Worm (Caenorhabditis elegans) whole organism, L2 larva: ENCODE data around the gene fbxb-84.

Source experiments
- C34F6.9 ChIP-seq: fragments of 150-350 bp; optimal IDR thresholded peaks from 2 replicates; lab custom pipeline; 2014; ENCODE audit warnings: missing biosample characterization, missing genetic modification characterization
- F13H6.1 ChIP-seq: sonication (generic microtip); optimal IDR thresholded peaks from 2 replicates; lab custom pipeline; 2016; ENCODE audit warnings: missing genetic modification characterization, missing compliant biosample characterization
- R02D3.7 ChIP-seq: fragments of 150-350 bp; optimal IDR thresholded peaks from 2 replicates; lab custom pipeline; 2014; ENCODE audit warnings: missing biosample characterization, missing genetic modification characterization
- Y55F3AM.14 ChIP-seq: fragments of 200-800 bp; sonication (Bioruptor generic); optimal IDR thresholded peaks from 2 replicates; lab custom pipeline; 2018; ENCODE audit warnings: mild to moderate bottlenecking, missing genetic modification characterization, missing compliant biosample characterization
- ZK546.5 ChIP-seq: sonication (generic microtip); optimal IDR thresholded peaks from 2 replicates; lab custom pipeline; 2017; ENCODE audit warnings: missing biosample characterization, missing genetic modification characterization
- alr-1 ChIP-seq: fragments of 150-350 bp; optimal IDR thresholded peaks from 2 replicates; lab custom pipeline; 2014; ENCODE audit warnings: missing biosample characterization, missing genetic modification characterization
- ama-1 ChIP-seq: fragments of 150-350 bp; optimal IDR thresholded peaks from 2 replicates; lab custom pipeline; 2018; ENCODE audit warnings: inconsistent platforms
- ceh-82 ChIP-seq: fragments of 150-350 bp; optimal IDR thresholded peaks from 2 replicates; lab custom pipeline; 2014; ENCODE audit warnings: missing biosample characterization, missing genetic modification characterization
- crh-2 ChIP-seq: sonication (generic microtip); optimal IDR thresholded peaks from 2 replicates; lab custom pipeline; 2017; ENCODE audit warnings: missing biosample characterization, missing genetic modification characterization
- dmd-4 ChIP-seq: sonication (generic microtip); optimal IDR thresholded peaks from 2 replicates; lab custom pipeline; 2017; ENCODE audit warnings: missing biosample characterization, missing genetic modification characterization
- egl-27 ChIP-seq: sonication (generic microtip); optimal IDR thresholded peaks from 3 replicates; lab custom pipeline; 2017; ENCODE audit warnings: missing biosample characterization, missing genetic modification reagents, missing genetic modification characterization
- fos-1 ChIP-seq: fragments of 150-350 bp; optimal IDR thresholded peaks from 2 replicates; lab custom pipeline; 2014; ENCODE audit warnings: missing biosample characterization, missing genetic modification characterization
- gmeb-1 ChIP-seq: fragments of 150-350 bp; optimal IDR thresholded peaks from 2 replicates; lab custom pipeline; 2014; ENCODE audit warnings: missing biosample characterization, missing genetic modification characterization
- lin-11 ChIP-seq: fragments of 150-350 bp; sonication (generic microtip); optimal IDR thresholded peaks from 2 replicates; lab custom pipeline; 2014; ENCODE audit warnings: missing biosample characterization, missing genetic modification characterization, inconsistent platforms, mixed read lengths
- lin-13 ChIP-seq: fragments of 150-350 bp; optimal IDR thresholded peaks from 2 replicates; lab custom pipeline; 2014; ENCODE audit warnings: missing biosample characterization, missing genetic modification reagents, missing genetic modification characterization
- mdl-1 ChIP-seq, 2 experiments: fragments of 150-350 bp in 1 of 2; sonication (generic microtip) in 1 of 2; optimal IDR thresholded peaks; 2 replicates each; lab custom pipeline; 2017; ENCODE audit warnings: missing biosample characterization in 2 of 2, missing genetic modification characterization in 2 of 2
- nhr-10 ChIP-seq: sonication (generic microtip); optimal IDR thresholded peaks from 2 replicates; lab custom pipeline; 2017; ENCODE audit warnings: missing biosample characterization, missing genetic modification characterization
- nhr-11 ChIP-seq: fragments of 150-350 bp; optimal IDR thresholded peaks from 2 replicates; lab custom pipeline; 2014; ENCODE audit warnings: missing biosample characterization, missing genetic modification characterization
- nhr-12 ChIP-seq: fragments of 150-350 bp; optimal IDR thresholded peaks from 2 replicates; lab custom pipeline; 2014; ENCODE audit warnings: missing biosample characterization, missing genetic modification characterization
- nhr-129 ChIP-seq: fragments of 150-350 bp; optimal IDR thresholded peaks from 2 replicates; lab custom pipeline; 2014; ENCODE audit warnings: missing biosample characterization, missing genetic modification characterization
- nhr-21 ChIP-seq: fragments of 150-350 bp; optimal IDR thresholded peaks from 2 replicates; lab custom pipeline; 2014; ENCODE audit warnings: missing biosample characterization, missing genetic modification characterization
- nhr-23 ChIP-seq: fragments of 150-350 bp; optimal IDR thresholded peaks from 2 replicates; lab custom pipeline; 2014; ENCODE audit warnings: missing biosample characterization, missing genetic modification reagents, missing genetic modification characterization
- nhr-237 ChIP-seq: fragments of 150-350 bp; optimal IDR thresholded peaks from 2 replicates; lab custom pipeline; 2014; ENCODE audit warnings: missing biosample characterization, missing genetic modification characterization
- nhr-6 ChIP-seq: fragments of 150-350 bp; optimal IDR thresholded peaks from 2 replicates; lab custom pipeline; 2014; ENCODE audit warnings: missing biosample characterization, missing genetic modification characterization
- peb-1 ChIP-seq: fragments of 150-350 bp; optimal IDR thresholded peaks from 2 replicates; lab custom pipeline; 2014; ENCODE audit warnings: missing biosample characterization, missing genetic modification characterization
- sem-4 ChIP-seq: fragments of 150-350 bp; optimal IDR thresholded peaks from 2 replicates; lab custom pipeline; 2014; ENCODE audit warnings: missing biosample characterization, missing genetic modification reagents, missing genetic modification characterization
- snpc-4 ChIP-seq: fragments of 150-350 bp; optimal IDR thresholded peaks from 2 replicates; lab custom pipeline; 2014; ENCODE audit warnings: missing biosample characterization, missing genetic modification characterization
- unc-39 ChIP-seq: fragments of 150-350 bp; optimal IDR thresholded peaks from 2 replicates; lab custom pipeline; 2014; ENCODE audit warnings: missing biosample characterization, missing genetic modification characterization
- unc-55 ChIP-seq: fragments of 150-350 bp; sonication (generic microtip); optimal IDR thresholded peaks from 3 replicates; lab custom pipeline; 2014; ENCODE audit warnings: missing biosample characterization, missing genetic modification reagents, missing genetic modification characterization
- unc-62 ChIP-seq: fragments of 150-350 bp; optimal IDR thresholded peaks from 2 replicates; lab custom pipeline; 2014; ENCODE audit warnings: missing biosample characterization, missing genetic modification reagents, missing genetic modification characterization
- zag-1 ChIP-seq: fragments of 150-350 bp; optimal IDR thresholded peaks from 2 replicates; lab custom pipeline; 2014; ENCODE audit warnings: missing biosample characterization, missing genetic modification characterization
- ztf-1 ChIP-seq: fragments of 200-800 bp; sonication (Bioruptor generic); conservative IDR thresholded peaks from 2 replicates; pipeline ENCODE4 v1.3.6; 2022; ENCODE audit warnings: missing genetic modification characterization, missing compliant biosample characterization
- ztf-11 ChIP-seq: sonication (generic microtip); optimal IDR thresholded peaks from 2 replicates; lab custom pipeline; 2017; ENCODE audit warnings: missing biosample characterization, missing genetic modification characterization
- ztf-4 ChIP-seq: fragments of 150-350 bp; optimal IDR thresholded peaks from 2 replicates; lab custom pipeline; 2014; ENCODE audit warnings: missing biosample characterization, missing genetic modification characterization

Gene fbxb-84

DNA sequence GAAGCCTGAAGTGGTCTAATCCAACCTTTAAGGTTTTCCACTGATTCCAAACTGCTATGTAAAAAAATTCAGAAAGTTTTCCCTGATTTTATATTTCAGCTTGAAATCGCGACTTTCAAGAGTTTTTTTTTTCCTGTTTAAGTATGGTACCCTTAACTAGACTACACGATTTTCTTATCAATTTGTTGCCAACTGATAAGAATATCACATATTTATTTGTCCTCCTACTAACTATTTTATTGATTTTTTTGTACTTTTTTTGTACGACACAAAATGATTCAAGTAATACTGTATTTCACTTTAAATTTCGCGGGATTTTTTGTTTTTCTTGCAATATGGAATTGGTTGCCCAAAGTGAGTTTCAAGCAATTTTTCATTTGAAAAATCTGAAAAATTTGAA, 36.8 kb upstream of the fbxb-84 start:
- TF ChIP-seq sem-4 (tag; lab: Kevin White, UChicago): no peak
- no peak for TF ChIP-seq nhr-237 (tag; lab: Kevin White, UChicago)
- TF ChIP-seq nhr-23 (tag; lab: Kevin White, UChicago): no peak
- no peak for TF ChIP-seq nhr-11 (tag; lab: Kevin White, UChicago)
- TF ChIP-seq fos-1 (tag; lab: Kevin White, UChicago): peak; percentile 35

DNA sequence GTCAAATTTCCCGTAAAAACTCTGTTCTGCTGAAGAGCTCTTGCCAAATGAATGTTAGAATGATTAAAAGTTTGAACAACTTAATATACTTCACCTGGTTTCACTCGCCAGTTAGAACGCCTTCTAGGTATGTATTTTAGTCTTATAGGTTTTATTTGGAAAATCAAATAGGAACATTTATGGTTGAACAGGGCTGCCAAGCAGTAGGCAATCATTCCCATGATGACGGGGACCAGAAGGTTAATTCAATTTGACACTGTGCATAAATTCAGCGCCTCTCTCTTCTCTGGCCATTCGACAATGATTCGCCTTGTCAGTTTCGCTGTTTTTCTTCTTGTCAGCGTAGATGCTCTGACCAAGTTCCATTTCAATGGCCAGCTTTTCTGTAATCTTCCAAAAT, 35.8 kb upstream of the fbxb-84 start, which contains the start of gene F40G9.15:
Gene F40G9.15, plus strand, starts transcription at position 301 of the 400 bp plus-strand sequence.
- TF ChIP-seq nhr-129 (tag; lab: Kevin White, UChicago) (no peak), unc-55 (GFP tag; lab: Kevin White, UChicago) (no peak), C34F6.9 (tag; lab: Kevin White, UChicago) (no peak), nhr-237 (tag; lab: Kevin White, UChicago) (no peak), nhr-12 (no peak), nhr-11 (tag; lab: Kevin White, UChicago) (no peak), nhr-23 (tag; lab: Kevin White, UChicago) (no peak), sem-4 (tag; lab: Kevin White, UChicago) (no peak), crh-2 (tag; lab: Kevin White, UChicago) (no peak), snpc-4 (tag; lab: Kevin White, UChicago) (no peak), ama-1 (lab: Kevin White, UChicago) (no peak), ztf-4 (tag; lab: Kevin White, UChicago) (no peak)

DNA sequence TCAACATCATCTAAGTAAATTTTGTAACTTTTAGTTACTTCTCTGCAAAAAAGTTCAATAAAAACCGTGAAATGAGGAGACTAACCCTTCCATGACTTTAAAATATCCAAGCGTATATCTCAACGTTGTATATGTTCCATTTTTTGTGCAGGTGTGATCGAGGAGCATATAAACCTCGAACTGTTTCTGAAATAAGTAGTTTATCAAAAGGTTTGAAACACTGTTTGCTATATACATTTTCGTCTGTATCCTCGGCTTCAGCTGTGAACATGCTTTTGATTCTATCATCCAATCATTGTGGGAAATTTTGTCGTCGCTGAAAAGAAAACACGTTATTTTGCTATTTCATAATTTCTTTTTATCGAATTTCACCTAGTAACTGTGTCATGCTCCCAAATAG, 34.7 kb upstream of the fbxb-84 start, which contains the start of gene F40G9.5:
Gene F40G9.5, plus strand, starts transcription at position 301 of the 400 bp plus-strand sequence.
- TF ChIP-seq lin-13 (GFP tag; lab: Kevin White, UChicago) (no peak), R02D3.7 (tag; lab: Kevin White, UChicago) (no peak), ztf-1 (GFP tag; lab: Robert Waterston, UW) (no peak), nhr-12 (no peak), nhr-237 (tag; lab: Kevin White, UChicago) (no peak), ama-1 (lab: Kevin White, UChicago) (no peak), unc-39 (tag; lab: Kevin White, UChicago) (no peak), Y55F3AM.14 (GFP tag; lab: Kevin White, UChicago) (no peak), egl-27 (tag; lab: Kevin White, UChicago) (no peak), zag-1 (tag; lab: Kevin White, UChicago) (no peak), alr-1 (no peak), lin-11 (no peak), F13H6.1 (no peak), unc-62 (GFP tag; lab: Kevin White, UChicago) (no peak), gmeb-1 (tag; lab: Kevin White, UChicago) (no peak), nhr-21 (tag; lab: Kevin White, UChicago) (no peak), dmd-4 (tag; lab: Kevin White, UChicago) (no peak)

DNA sequence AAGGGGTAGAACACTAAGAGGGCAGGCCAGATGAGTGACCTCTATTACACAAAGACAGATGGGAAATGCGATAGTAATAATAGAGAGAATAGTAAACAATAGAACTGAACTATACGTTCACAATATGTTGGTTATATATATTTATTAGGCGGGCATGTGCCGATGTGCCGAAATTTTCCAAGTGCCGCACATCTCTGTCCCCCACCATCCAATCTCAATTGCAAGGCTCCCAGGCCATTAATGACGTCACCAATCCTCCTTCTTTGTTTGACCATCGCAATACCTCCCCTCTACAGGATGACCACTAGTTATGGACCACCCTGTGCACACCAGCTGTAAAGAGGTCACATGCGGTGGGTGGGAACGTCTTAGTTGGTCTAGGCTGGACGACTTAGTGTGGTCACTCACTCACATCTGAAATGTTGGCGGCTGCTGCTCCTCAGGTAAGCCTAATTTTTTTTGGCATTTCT, 32.9 kb upstream of the fbxb-84 start, which contains the start of gene F40G9.6:
Gene F40G9.6, plus strand, starts transcription at position 420 of the 470 bp plus-strand sequence.
- no peak for TF ChIP-seq snpc-4 (tag; lab: Kevin White, UChicago)
- TF ChIP-seq F13H6.1: no peak
- no peak for TF ChIP-seq nhr-10 (tag; lab: Kevin White, UChicago)
- no peak for TF ChIP-seq mdl-1 (tag; optimal IDR thresholded peaks at IDR 0.05; lab: Kevin White, UChicago)
- TF ChIP-seq lin-13 (GFP tag; lab: Kevin White, UChicago): no peak
- TF ChIP-seq ztf-4 (tag; lab: Kevin White, UChicago): no peak
- no peak for TF ChIP-seq crh-2 (tag; lab: Kevin White, UChicago)
- TF ChIP-seq C34F6.9 (tag; lab: Kevin White, UChicago): no peak
- no peak for TF ChIP-seq ztf-11 (tag; lab: Kevin White, UChicago)
- no peak for TF ChIP-seq nhr-129 (tag; lab: Kevin White, UChicago)
- no peak for TF ChIP-seq ZK546.5 (tag; lab: Kevin White, UChicago)
- no peak for TF ChIP-seq nhr-6
- no peak for TF ChIP-seq ceh-82
- no peak for TF ChIP-seq ama-1 (lab: Kevin White, UChicago)
- TF ChIP-seq ztf-1 (GFP tag; lab: Robert Waterston, UW): no peak
- TF ChIP-seq, all 48 proteins: peak for 0

DNA sequence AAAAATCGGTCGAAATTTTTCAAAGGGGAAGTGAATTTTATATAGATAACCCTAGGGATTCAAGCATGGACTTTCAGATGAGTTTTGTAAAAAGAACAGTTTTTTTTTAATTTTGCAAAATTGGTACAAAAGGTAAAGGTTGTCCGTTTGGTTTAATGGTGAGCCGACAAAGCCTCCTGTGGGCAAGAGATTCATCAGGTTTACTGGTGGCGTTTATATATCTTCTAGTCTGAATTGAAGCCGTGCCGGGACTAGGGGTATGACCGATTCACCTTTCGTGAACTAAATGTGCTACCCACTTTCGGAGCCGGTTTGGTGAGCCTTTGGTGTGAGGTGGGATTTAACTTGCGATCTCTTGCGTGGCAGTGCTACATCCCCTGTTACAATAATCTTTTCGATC, 31.9 kb upstream of the fbxb-84 start:
- TF ChIP-seq nhr-129 (tag; lab: Kevin White, UChicago) (no peak), peb-1 (tag; lab: Kevin White, UChicago) (no peak)
- TF ChIP-seq, all 48 proteins: peak for 0
